Worm (Caenorhabditis elegans) whole organism, L3 larva: ENCODE measurements around the gene prx-2.

Experiments used
- ama-1 ChIP-seq: fragments of 150-350 bp; optimal IDR thresholded peaks from 2 replicates; lab custom pipeline; 2018
- eor-1 ChIP-seq, 2 experiments: fragments of 150-350 bp; optimal IDR thresholded peaks; 2 replicates each; lab custom pipeline; 2014 to 2018; ENCODE audit warnings: missing biosample characterization in 2 of 2, missing genetic modification characterization in 2 of 2
- nhr-23 ChIP-seq: fragments of 150-350 bp; optimal IDR thresholded peaks from 2 replicates; lab custom pipeline; 2014; ENCODE audit warnings: missing biosample characterization, missing genetic modification reagents, missing genetic modification characterization
- snpc-4 ChIP-seq: fragments of 150-350 bp; optimal IDR thresholded peaks from 2 replicates; lab custom pipeline; 2014; ENCODE audit warnings: missing biosample characterization, missing genetic modification characterization

DNA sequence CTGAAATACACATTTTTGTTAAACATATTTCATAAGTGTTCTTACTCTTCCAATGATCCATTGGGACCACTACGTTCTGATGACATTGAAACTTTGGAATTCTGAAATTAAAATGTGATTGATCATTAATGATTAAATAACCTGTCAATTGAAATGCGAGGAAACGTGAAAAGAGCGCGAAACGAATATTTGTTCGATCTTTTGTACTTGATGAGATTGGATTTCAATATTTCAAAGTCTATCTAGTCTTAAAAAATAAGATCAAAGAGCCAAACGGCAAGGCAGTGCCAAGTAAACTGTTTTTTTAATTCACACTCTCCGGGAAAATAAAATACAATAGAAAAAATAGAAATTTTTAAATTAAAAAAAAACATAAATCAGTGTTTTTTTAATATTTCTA, 38.0 kb downstream of the prx-2 start, which contains the start of gene ZK792.4:
- no peak for TF ChIP-seq snpc-4 (tag; lab: Kevin White, UChicago)
- no peak for TF ChIP-seq eor-1 (tag; optimal IDR thresholded peaks at IDR 0.05; lab: Kevin White, UChicago)
- no peak for TF ChIP-seq ama-1 (lab: Kevin White, UChicago)
- TF ChIP-seq nhr-23 (tag; lab: Kevin White, UChicago): no peak
